Worm (Caenorhabditis elegans) whole organism, young adult: ENCODE results near the gene col-180.

Experiments
- Y56A3A.18 ChIP-seq: fragments of 200-800 bp; sonication (Bioruptor generic); IDR thresholded peaks from 2 replicates; pipeline ENCODE4 v1.3.6; 2022; ENCODE audit warnings: missing genetic modification reagents, missing genetic modification characterization, missing compliant biosample characterization
- attf-5 ChIP-seq: fragments of 200-800 bp; sonication (Bioruptor generic); optimal IDR thresholded peaks from 2 replicates; lab custom pipeline; 2018; ENCODE audit warnings: mild to moderate bottlenecking, missing genetic modification characterization, missing compliant biosample characterization
- dpl-1 ChIP-seq: fragments of 150-350 bp; optimal IDR thresholded peaks from 2 replicates; lab custom pipeline; 2014; ENCODE audit warnings: missing biosample characterization, missing genetic modification reagents, missing genetic modification characterization
- mcd-1 ChIP-seq: fragments of 200-800 bp; sonication (Bioruptor generic); IDR thresholded peaks from 2 replicates; pipeline ENCODE4 v1.3.6; 2022; ENCODE audit warnings: missing genetic modification reagents, missing genetic modification characterization, missing compliant biosample characterization
- snpc-1.3 ChIP-seq: sonication (generic microtip); optimal IDR thresholded peaks from 2 replicates; lab custom pipeline; 2017; ENCODE audit warnings: missing genetic modification characterization, mild to moderate bottlenecking, missing compliant biosample characterization, antibody characterized with exemption, moderate library complexity, missing genotype, missing genetic modification reagents; ENCODE audit not compliant: insufficient read depth
- snpc-4 ChIP-seq, 5 experiments: fragments of 150-350 bp in 1 of 5; sonication (generic microtip) in 4 of 5; optimal IDR thresholded peaks; 2 replicates each; lab custom pipeline; 2014 to 2018; ENCODE audit warnings: missing genetic modification characterization in 5 of 5, missing biosample characterization in 3 of 5, antibody characterized with exemption in 2 of 5, mild to moderate bottlenecking in 2 of 5, missing compliant biosample characterization in 2 of 5, missing genotype in 2 of 5, moderate library complexity in 2 of 5, missing genetic modification reagents in 1 of 5

- no peak for TF ChIP-seq snpc-4 (GFP tag; optimal IDR thresholded peaks at IDR 0.05; lab: Kevin White, UChicago)
- no peak for TF ChIP-seq snpc-4 (tag; optimal IDR thresholded peaks at IDR 0.05; lab: Kevin White, UChicago)
- no peak for TF ChIP-seq mcd-1 (GFP tag; lab: Robert Waterston, UW)
- no peak for TF ChIP-seq attf-5
- no peak for TF ChIP-seq dpl-1 (GFP tag; lab: Kevin White, UChicago)
- TF ChIP-seq Y56A3A.18 (GFP tag; lab: Robert Waterston, UW) = no peak
- TF ChIP-seq snpc-1.3 (tag; lab: Kevin White, UChicago) = no peak
Observed at ce11 chrX:11720058-11720457, 8.0 kb upstream of the col-180 start.
